Fruit fly (Drosophila melanogaster) whole organism, wandering third instar larva: Measurements from ENCODE around the gene Pdhb.

Experiments used
- CG32264 ChIP-seq: fragments of 200-800 bp; sonication (Bioruptor generic); optimal IDR thresholded peaks from 2 replicates; lab custom pipeline; 2016; ENCODE audit warnings: missing biosample characterization, missing genetic modification characterization
- Dif ChIP-seq: fragments of 200-275, 200-300 bp; sonication (Bioruptor generic); optimal IDR thresholded peaks from 2 replicates; lab custom pipeline; 2018; ENCODE audit warnings: missing biosample characterization, missing genetic modification characterization; ENCODE audit not compliant: partially characterized antibody
- Mio ChIP-seq: sonication (Bioruptor generic); optimal IDR thresholded peaks from 2 replicates; lab custom pipeline; 2016; ENCODE audit warnings: missing biosample characterization, missing genetic modification characterization
- Sp1 ChIP-seq: fragments of 200-800 bp; sonication (Bioruptor generic); optimal IDR thresholded peaks from 3 replicates; lab custom pipeline; 2019; ENCODE audit warnings: missing biosample characterization, mild to moderate bottlenecking, missing genetic modification characterization, moderate library complexity
- dmrt93B ChIP-seq: fragments of 200-800 bp; sonication (Bioruptor generic); optimal IDR thresholded peaks from 2 replicates; lab custom pipeline; 2018; ENCODE audit warnings: missing biosample characterization, mild to moderate bottlenecking, missing genetic modification characterization
- dsf ChIP-seq: sonication (Bioruptor generic); optimal IDR thresholded peaks from 2 replicates; lab custom pipeline; 2016; ENCODE audit warnings: missing biosample characterization, missing genetic modification characterization, borderline replicate concordance
- jim ChIP-seq: fragments of 175-275, 200-325 bp; sonication (Bioruptor generic); optimal IDR thresholded peaks from 2 replicates; lab custom pipeline; 2016; ENCODE audit warnings: missing biosample characterization, mild to moderate bottlenecking, missing genetic modification characterization
- sv ChIP-seq: fragments of 200-800 bp; sonication (Bioruptor generic); optimal IDR thresholded peaks from 3 replicates; lab custom pipeline; 2016; ENCODE audit warnings: missing biosample characterization, missing genetic modification characterization
- usp ChIP-seq: fragments of >200 bp; optimal IDR thresholded peaks from 2 replicates; lab custom pipeline; 2017; ENCODE audit warnings: missing biosample characterization, missing genetic modification characterization
- woc ChIP-seq: sonication (Bioruptor generic); optimal IDR thresholded peaks from 2 replicates; lab custom pipeline; 2016; ENCODE audit warnings: missing biosample characterization, mild to moderate bottlenecking, missing genetic modification characterization

DNA sequence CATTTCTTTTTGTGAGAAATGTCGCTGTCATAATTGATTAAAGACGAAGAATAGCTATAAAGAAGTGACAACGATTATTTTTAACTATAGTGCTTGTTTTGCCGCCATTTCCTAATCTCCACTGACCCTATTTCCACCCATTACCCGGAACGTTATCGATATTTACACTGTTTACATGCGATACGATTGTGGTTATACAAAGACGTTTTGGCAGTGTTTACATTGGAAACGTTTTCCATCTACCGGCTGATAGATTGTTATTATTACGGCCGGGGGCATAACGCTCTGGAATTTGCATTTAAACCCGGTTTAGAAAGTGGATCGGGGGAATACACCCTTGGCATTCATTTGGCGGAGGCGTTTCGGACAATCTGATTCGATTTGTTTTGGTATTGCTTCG is 46.6 kb upstream of the Pdhb start:
- no peak for TF ChIP-seq woc (GFP tag; lab: Kevin White, UChicago)
- no peak for TF ChIP-seq Mio (GFP tag; lab: Kevin White, UChicago)
- no peak for TF ChIP-seq sv (GFP tag; lab: Kevin White, UChicago)
- no peak for TF ChIP-seq CG32264 (GFP tag; lab: Kevin White, UChicago)
- no peak for TF ChIP-seq usp (GFP tag; lab: Kevin White, UChicago)
- TF ChIP-seq dsf (GFP tag; lab: Kevin White, UChicago): no peak
- TF ChIP-seq Dif (GFP tag; lab: Kevin White, UChicago): no peak
- TF ChIP-seq dmrt93B (GFP tag; lab: Kevin White, UChicago): no peak
- no peak for TF ChIP-seq jim (GFP tag; lab: Kevin White, UChicago)
- no peak for TF ChIP-seq Sp1 (GFP tag; lab: Kevin White, UChicago)
